Worm (Caenorhabditis elegans): Measurements from ENCODE around the gene irg-6.

ce11 chrIV:12946488-12946887 is 31.7 kb upstream of the irg-6 start, which contains the start of gene F55G11.1:
- TF ChIP-seq nhr-90 (tag; optimal IDR thresholded peaks at IDR 0.05) (no peak), fkh-3 (tag; optimal IDR thresholded peaks at IDR 0.05) (no peak)

All from whole organism, young adult.